Worm (Caenorhabditis elegans) whole organism, early embryonic: ENCODE results near the gene Y41E3.18.

ENCODE experiments used
- B0310.2 ChIP-seq: sonication (generic microtip); optimal IDR thresholded peaks from 2 replicates; lab custom pipeline; 2016; ENCODE audit warnings: mild to moderate bottlenecking, missing genetic modification characterization, missing compliant biosample characterization
- F13C5.2 ChIP-seq: sonication (generic microtip); optimal IDR thresholded peaks from 2 replicates; lab custom pipeline; 2017; ENCODE audit warnings: mild to moderate bottlenecking, missing genetic modification characterization, inconsistent platforms, missing compliant biosample characterization
- aly-1 ChIP-seq: sonication (generic microtip); optimal IDR thresholded peaks from 2 replicates; lab custom pipeline; 2016; ENCODE audit warnings: missing genetic modification characterization, missing compliant biosample characterization
- ama-1 ChIP-seq: fragments of 150-350 bp; optimal IDR thresholded peaks from 2 replicates; lab custom pipeline; 2014
- ceh-13 ChIP-seq: fragments of 200-800 bp; sonication (Bioruptor generic); optimal IDR thresholded peaks from 2 replicates; lab custom pipeline; 2018; ENCODE audit warnings: mild to moderate bottlenecking, missing genetic modification characterization, missing compliant biosample characterization
- ceh-36 ChIP-seq: sonication (generic microtip); optimal IDR thresholded peaks from 2 replicates; lab custom pipeline; 2016; ENCODE audit warnings: missing genetic modification characterization, inconsistent platforms, missing compliant biosample characterization
- ets-7 ChIP-seq: sonication (generic microtip); optimal IDR thresholded peaks from 2 replicates; lab custom pipeline; 2016; ENCODE audit warnings: missing genotype, missing genetic modification characterization, missing compliant biosample characterization
- flt-1 ChIP-seq: fragments of 200-800 bp; sonication (Bioruptor generic); IDR thresholded peaks from 2 replicates; pipeline ENCODE4 v1.3.6; 2022; ENCODE audit warnings: missing genetic modification characterization, missing compliant biosample characterization
- hmbx-1 ChIP-seq: sonication (generic microtip); optimal IDR thresholded peaks from 2 replicates; lab custom pipeline; 2016; ENCODE audit warnings: mild to moderate bottlenecking, missing genetic modification characterization, missing compliant biosample characterization
- hmg-4 ChIP-seq: fragments of 200-800 bp; sonication (Bioruptor generic); optimal IDR thresholded peaks from 2 replicates; lab custom pipeline; 2018; ENCODE audit warnings: mild to moderate bottlenecking, missing genetic modification characterization, missing compliant biosample characterization
- hnd-1 ChIP-seq: sonication (generic microtip); optimal IDR thresholded peaks from 2 replicates; lab custom pipeline; 2016; ENCODE audit warnings: missing genetic modification characterization, missing compliant biosample characterization
- pes-1 ChIP-seq: fragments of 200-800 bp; sonication (Bioruptor generic); IDR thresholded peaks from 2 replicates; pipeline ENCODE4 v1.3.6; 2022; ENCODE audit warnings: missing genetic modification reagents, missing genetic modification characterization, missing compliant biosample characterization
- scrt-1 ChIP-seq: fragments of 200-800 bp; sonication (Bioruptor generic); IDR thresholded peaks from 2 replicates; pipeline ENCODE4 v1.3.6; 2022; ENCODE audit warnings: missing genetic modification characterization, missing compliant biosample characterization
- sea-1 ChIP-seq: fragments of 200-800 bp; sonication (Bioruptor generic); conservative IDR thresholded peaks from 2 replicates; pipeline ENCODE4 v1.3.6; 2022; ENCODE audit warnings: missing genetic modification characterization, missing compliant biosample characterization
- tbx-11 ChIP-seq: fragments of 200-800 bp; sonication (Bioruptor generic); IDR thresholded peaks from 2 replicates; pipeline ENCODE4 v1.3.6; 2022; ENCODE audit warnings: missing genetic modification characterization, missing compliant biosample characterization
- tbx-37 ChIP-seq: fragments of 200-800 bp; sonication (Bioruptor generic); conservative IDR thresholded peaks from 2 replicates; pipeline ENCODE4 v1.3.6; 2022; ENCODE audit warnings: missing genetic modification reagents, missing genetic modification characterization, missing compliant biosample characterization
- tra-4 ChIP-seq: sonication (generic microtip); optimal IDR thresholded peaks from 2 replicates; lab custom pipeline; 2017; ENCODE audit warnings: missing genetic modification characterization, missing compliant biosample characterization

Gene Y41E3.18

DNA sequence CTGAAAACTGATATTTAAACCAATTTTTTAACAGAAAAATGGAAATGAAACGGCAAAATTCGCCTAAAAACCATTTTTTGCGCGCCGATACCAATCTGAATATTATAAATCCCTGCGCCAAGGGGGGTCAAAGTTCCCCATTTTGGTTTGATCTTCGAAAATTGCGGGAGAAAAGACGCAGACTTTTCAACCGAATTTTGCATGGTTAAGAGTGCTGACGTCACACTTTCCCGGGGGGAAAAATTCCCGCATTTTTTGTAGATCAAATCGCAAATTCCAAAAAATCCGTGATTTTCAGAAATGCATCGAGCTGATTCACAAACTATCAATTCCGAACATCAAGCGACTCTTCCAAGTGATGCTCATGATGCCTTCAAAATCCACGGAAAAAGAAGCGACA is 36.0 kb downstream of the Y41E3.18 start:
- TF ChIP-seq F13C5.2, result no peak
- TF ChIP-seq aly-1, result no peak
- TF ChIP-seq ama-1, result no peak
- no peak for TF ChIP-seq scrt-1
- TF ChIP-seq ceh-36, result no peak
- TF ChIP-seq tbx-11, result no peak
- TF ChIP-seq tra-4 (tag; lab: Kevin White, UChicago), result no peak

DNA sequence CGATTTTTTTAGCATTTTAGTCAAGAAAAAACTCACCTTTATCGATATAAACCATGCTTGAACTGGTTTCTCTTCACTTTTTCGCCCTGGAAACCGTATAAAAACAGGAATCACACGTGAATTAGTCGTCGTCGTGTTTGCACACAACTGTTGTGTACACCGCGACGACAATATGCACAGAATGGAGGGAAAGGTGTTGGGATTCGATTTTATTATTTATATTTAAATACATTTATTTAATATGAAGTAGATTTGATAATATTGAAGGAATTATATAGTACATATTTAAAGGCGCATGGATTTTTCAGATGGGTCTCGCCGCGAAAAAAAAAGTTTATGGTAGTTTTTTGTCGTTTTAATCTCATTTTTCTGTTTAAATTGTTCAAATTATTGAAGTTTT is 36.7 kb downstream of the Y41E3.18 start, which contains the start of gene Y41E3.8:
Gene Y41E3.8 (minus strand): TSS at position 88 of the 400 bp plus-strand sequence.
- TF ChIP-seq hmbx-1 (tag; lab: Kevin White, UChicago) (no peak), aly-1 (no peak), F13C5.2 (no peak), scrt-1 (no peak), B0310.2 (tag; lab: Kevin White, UChicago) (no peak), hnd-1 (tag; lab: Kevin White, UChicago) (no peak), ama-1 (no peak)

DNA sequence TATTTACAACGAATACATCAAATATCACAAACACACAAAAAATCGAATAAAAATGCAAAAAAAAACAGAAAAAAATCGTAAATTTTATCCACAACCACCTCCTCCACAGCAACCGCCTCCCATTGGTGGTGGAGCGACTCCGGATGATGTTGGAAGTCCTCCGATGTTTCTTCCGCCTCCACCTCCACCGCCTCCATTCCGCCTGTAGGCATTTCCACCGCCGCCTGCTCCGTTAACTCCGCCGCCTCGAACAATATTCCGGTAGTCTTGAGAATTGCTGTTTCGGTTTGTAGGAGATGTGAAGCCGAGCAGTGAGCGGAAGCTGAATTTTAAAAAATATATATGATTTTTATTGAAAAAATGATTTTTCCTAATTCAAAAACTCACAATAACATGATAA is 37.2 kb downstream of the Y41E3.18 start:
- TF ChIP-seq ets-7 (tag; lab: Kevin White, UChicago) (no peak), hnd-1 (tag; lab: Kevin White, UChicago) (no peak), B0310.2 (tag; lab: Kevin White, UChicago) (no peak), pes-1 (GFP tag; lab: Robert Waterston, UW) (no peak), hmg-4 (GFP tag; lab: Kevin White, UChicago) (no peak), aly-1 (no peak), tbx-11 (no peak), ceh-36 (no peak), ceh-13 (GFP tag; lab: Kevin White, UChicago) (no peak), ama-1 (no peak), tbx-37 (GFP tag; lab: Robert Waterston, UW) (no peak), F13C5.2 (no peak), tra-4 (tag; lab: Kevin White, UChicago) (no peak), flt-1 (GFP tag; lab: Robert Waterston, UW) (no peak)

DNA sequence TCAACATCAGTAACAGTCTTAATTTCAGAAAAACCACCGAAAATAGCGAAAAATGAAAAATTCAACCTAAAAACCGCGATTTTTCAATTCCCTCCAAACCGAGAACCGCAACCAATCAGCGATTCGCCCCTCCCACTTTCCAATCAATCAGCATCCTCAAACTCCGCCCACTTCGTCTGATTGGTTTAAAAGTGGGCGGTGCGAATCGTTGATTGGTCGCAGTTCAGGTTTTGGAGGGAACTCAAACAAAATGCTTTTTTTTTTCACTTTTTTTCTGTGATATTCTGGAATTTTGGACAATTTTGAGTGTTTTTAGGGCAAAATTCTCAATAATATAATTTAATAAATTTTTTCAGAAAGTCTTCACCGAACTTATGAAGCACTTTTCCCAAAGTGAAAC is 37.7 kb downstream of the Y41E3.18 start:
- no peak for TF ChIP-seq pes-1 (GFP tag; lab: Robert Waterston, UW)
- no peak for TF ChIP-seq tra-4 (tag; lab: Kevin White, UChicago)
- no peak for TF ChIP-seq ama-1
- no peak for TF ChIP-seq scrt-1
- TF ChIP-seq B0310.2 (tag; lab: Kevin White, UChicago), result no peak
- no peak for TF ChIP-seq sea-1
- no peak for TF ChIP-seq hnd-1 (tag; lab: Kevin White, UChicago)
- no peak for TF ChIP-seq ceh-13 (GFP tag; lab: Kevin White, UChicago)
- no peak for TF ChIP-seq tbx-37 (GFP tag; lab: Robert Waterston, UW)
- TF ChIP-seq F13C5.2, result no peak
- no peak for TF ChIP-seq ets-7 (tag; lab: Kevin White, UChicago)
- TF ChIP-seq flt-1 (GFP tag; lab: Robert Waterston, UW), result no peak
- TF ChIP-seq hmbx-1 (tag; lab: Kevin White, UChicago), result no peak
- TF ChIP-seq ceh-36, result no peak
- no peak for TF ChIP-seq tbx-11

DNA sequence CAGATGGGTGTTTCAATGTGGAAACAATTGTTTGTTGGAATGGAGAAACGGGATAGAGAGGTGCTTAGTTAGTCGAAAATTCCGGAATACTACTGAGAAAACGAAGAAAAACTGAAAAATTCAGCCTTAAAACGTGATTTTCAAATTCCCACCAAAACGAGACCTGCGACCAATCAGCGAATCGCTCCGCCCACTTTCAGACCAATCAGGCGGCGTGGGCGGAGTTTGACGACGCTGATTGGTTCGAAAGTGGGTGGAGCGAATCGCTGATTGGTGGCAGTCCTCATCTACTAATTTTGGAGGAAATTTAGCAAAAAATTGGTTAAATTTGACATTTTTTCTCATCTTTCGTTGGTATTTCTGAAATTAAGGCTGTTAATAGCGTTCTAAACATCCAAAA is 38.2 kb downstream of the Y41E3.18 start:
- no peak for TF ChIP-seq sea-1
- TF ChIP-seq ceh-13 (GFP tag; lab: Kevin White, UChicago), result no peak
- no peak for TF ChIP-seq hnd-1 (tag; lab: Kevin White, UChicago)
- no peak for TF ChIP-seq tbx-11
- no peak for TF ChIP-seq scrt-1
- TF ChIP-seq F13C5.2, result no peak
- TF ChIP-seq ama-1, result no peak
- no peak for TF ChIP-seq hmg-4 (GFP tag; lab: Kevin White, UChicago)
- TF ChIP-seq aly-1, result no peak
- TF ChIP-seq tbx-37 (GFP tag; lab: Robert Waterston, UW), result no peak
- no peak for TF ChIP-seq tra-4 (tag; lab: Kevin White, UChicago)
- TF ChIP-seq flt-1 (GFP tag; lab: Robert Waterston, UW), result no peak
- TF ChIP-seq ceh-36, result no peak
- no peak for TF ChIP-seq hmbx-1 (tag; lab: Kevin White, UChicago)
- no peak for TF ChIP-seq B0310.2 (tag; lab: Kevin White, UChicago)
- no peak for TF ChIP-seq ets-7 (tag; lab: Kevin White, UChicago)

DNA sequence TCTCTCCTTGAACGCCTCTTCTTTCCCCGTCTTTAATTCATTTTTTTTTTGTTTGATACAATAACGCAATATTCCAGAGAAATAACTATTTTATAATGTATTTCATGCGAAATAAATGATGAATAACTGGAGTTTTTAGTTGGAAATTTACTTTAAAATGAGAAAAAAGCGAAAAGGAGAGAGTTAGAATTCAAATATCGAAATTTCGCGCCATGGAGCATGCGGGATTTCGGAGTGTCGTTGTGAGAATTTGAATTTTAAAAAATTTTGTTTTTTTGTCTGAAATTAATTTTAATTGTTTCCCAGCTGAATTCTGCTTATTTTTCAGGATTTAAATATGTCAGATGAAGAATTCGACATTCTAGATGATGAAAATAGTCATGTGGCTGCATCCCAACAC is 40.2 kb downstream of the Y41E3.18 start, which contains the start of gene fcd-2:
Gene fcd-2 (plus strand): TSS at position 327 of the 400 bp plus-strand sequence.
- TF ChIP-seq F13C5.2 (peak; percentile 46), flt-1 (GFP tag; lab: Robert Waterston, UW) (no peak), hnd-1 (tag; lab: Kevin White, UChicago) (no peak), ama-1 (no peak), sea-1 (no peak), pes-1 (GFP tag; lab: Robert Waterston, UW) (no peak)

DNA sequence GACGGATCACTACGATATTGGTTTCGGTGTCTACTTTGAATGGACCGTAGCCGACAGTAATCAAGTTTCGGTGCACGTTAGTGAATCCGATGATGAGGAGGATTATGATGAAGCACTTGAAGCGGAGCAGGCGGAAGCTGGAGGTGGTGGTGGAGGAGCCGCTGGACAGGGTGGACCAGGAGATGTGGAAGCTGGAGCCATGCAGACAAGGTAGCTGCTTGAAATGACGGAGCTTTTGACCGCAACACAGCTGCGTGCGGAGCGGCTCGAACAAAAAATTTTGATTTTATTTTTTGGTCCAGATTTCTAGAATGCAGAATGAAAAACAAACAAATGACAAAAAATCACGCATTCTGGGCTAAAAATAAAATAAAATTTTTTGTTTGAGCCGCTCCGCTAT is 41.1 kb downstream of the Y41E3.18 start:
- no peak for TF ChIP-seq tbx-37 (GFP tag; lab: Robert Waterston, UW)
- no peak for TF ChIP-seq tra-4 (tag; lab: Kevin White, UChicago)
- TF ChIP-seq flt-1 (GFP tag; lab: Robert Waterston, UW), result no peak
- TF ChIP-seq scrt-1, result no peak
- TF ChIP-seq ama-1, result no peak
- TF ChIP-seq ceh-36, result no peak
- no peak for TF ChIP-seq hmbx-1 (tag; lab: Kevin White, UChicago)

DNA sequence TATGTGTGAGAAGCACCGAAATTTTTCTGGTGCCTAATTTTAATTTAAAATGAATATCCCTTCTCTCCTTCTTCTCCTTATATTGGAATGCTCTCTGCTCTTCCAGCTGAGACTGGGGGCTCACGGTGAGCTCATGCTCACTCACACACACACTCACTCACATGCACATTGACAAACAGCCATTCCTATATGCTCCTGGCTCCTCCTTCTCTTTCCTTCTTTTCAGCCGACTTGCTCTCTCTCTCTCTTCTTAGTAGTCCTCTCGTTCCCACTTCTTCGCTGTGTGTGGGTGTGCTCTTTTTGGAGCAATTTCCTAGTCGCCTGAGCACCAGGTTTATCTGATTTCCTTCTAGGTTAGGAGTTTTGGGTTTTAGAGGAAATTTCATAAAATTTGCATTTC is 44.6 kb downstream of the Y41E3.18 start:
- no peak for TF ChIP-seq ama-1

DNA sequence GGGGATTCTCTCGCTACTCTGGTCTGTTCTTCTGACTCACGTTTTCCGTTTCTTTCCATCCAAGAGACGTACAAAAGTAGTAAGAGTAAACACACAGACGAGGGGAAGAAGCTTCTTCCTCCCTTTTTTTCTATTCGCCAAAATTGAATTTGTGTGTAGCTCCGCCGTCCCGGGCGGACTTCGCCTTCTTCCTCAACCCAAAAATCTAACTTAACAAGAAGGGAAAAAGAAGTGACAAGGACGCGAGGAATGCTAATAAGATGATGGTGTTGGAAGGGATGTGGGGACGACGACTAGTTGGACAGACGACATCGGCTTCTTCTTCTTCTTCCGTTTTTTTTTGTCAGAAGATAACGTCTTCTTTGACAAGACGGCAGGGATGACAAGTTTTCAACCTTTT is 48.6 kb downstream of the Y41E3.18 start:
- TF ChIP-seq ceh-36 (no peak), ama-1 (no peak), scrt-1 (no peak), F13C5.2 (no peak), hmg-4 (GFP tag; lab: Kevin White, UChicago) (no peak), pes-1 (GFP tag; lab: Robert Waterston, UW) (no peak), tbx-11 (no peak), ets-7 (tag; lab: Kevin White, UChicago) (no peak), hnd-1 (tag; lab: Kevin White, UChicago) (no peak), flt-1 (GFP tag; lab: Robert Waterston, UW) (no peak), aly-1 (no peak), hmbx-1 (tag; lab: Kevin White, UChicago) (no peak), tbx-37 (GFP tag; lab: Robert Waterston, UW) (no peak), sea-1 (no peak)
